Worm (Caenorhabditis elegans): ENCODE results near the gene cht-4.

- TF ChIP-seq dao-5 (tag; optimal IDR thresholded peaks at IDR 0.05) (no peak), him-1 (tag; optimal IDR thresholded peaks at IDR 0.05) (no peak), W03F9.2 (tag; optimal IDR thresholded peaks at IDR 0.05) (no peak)
Measured at ce11 chrIII:1614412-1614811, 42.9 kb downstream of the cht-4 start.

Measured in whole organism, L4/young adult.